Worm (Caenorhabditis elegans) whole organism, late embryonic: Measurements from ENCODE around the gene H40L08.1.

Source experiments
- hlh-6 ChIP-seq: sonication (generic microtip); optimal IDR thresholded peaks from 2 replicates; lab custom pipeline; 2016; ENCODE audit warnings: missing genotype, missing genetic modification characterization, missing compliant biosample characterization
- mec-3 ChIP-seq: sonication (generic microtip); optimal IDR thresholded peaks from 2 replicates; lab custom pipeline; 2016; ENCODE audit warnings: borderline replicate concordance, missing genetic modification characterization, missing compliant biosample characterization
- pat-9 ChIP-seq: fragments of 200-800 bp; sonication (Bioruptor generic); optimal IDR thresholded peaks from 2 replicates; lab custom pipeline; 2018; ENCODE audit warnings: mild to moderate bottlenecking, missing genetic modification characterization, moderate library complexity, missing compliant biosample characterization
- ref-2 ChIP-seq: sonication (generic microtip); optimal IDR thresholded peaks from 2 replicates; lab custom pipeline; 2016; ENCODE audit warnings: missing genetic modification characterization, missing compliant biosample characterization
- sox-4 ChIP-seq: sonication (generic microtip); optimal IDR thresholded peaks from 2 replicates; lab custom pipeline; 2017; ENCODE audit warnings: mild to moderate bottlenecking, missing genetic modification characterization, inconsistent platforms, missing compliant biosample characterization

- no peak for TF ChIP-seq mec-3 (tag; lab: Kevin White, UChicago)
- TF ChIP-seq sox-4 (tag; lab: Kevin White, UChicago): no peak
- no peak for TF ChIP-seq hlh-6
- TF ChIP-seq pat-9: no peak
- no peak for TF ChIP-seq ref-2 (tag; lab: Kevin White, UChicago)
Observed at ce11 chrX:15083795-15084194, at the start of gene H40L08.1.
